Worm (Caenorhabditis elegans): ENCODE measurements around the gene rei-1.

ce11 chrIII:4085657-4086056, 12.3 kb downstream of the rei-1 start:
- TF ChIP-seq dao-5 (tag; optimal IDR thresholded peaks at IDR 0.05), result no peak
- no peak for TF ChIP-seq him-1 (tag; optimal IDR thresholded peaks at IDR 0.05)
